Worm (Caenorhabditis elegans) whole organism, L4/young adult: ENCODE data around the gene T01G5.8.

ENCODE experiments used
- W03F9.2 ChIP-seq: fragments of 150-350 bp; optimal IDR thresholded peaks from 2 replicates; lab custom pipeline; 2014; ENCODE audit warnings: missing biosample characterization, missing genetic modification characterization
- dao-5 ChIP-seq: sonication (generic microtip); optimal IDR thresholded peaks from 2 replicates; lab custom pipeline; 2016; ENCODE audit warnings: missing genotype, missing genetic modification characterization, moderate library complexity, missing compliant biosample characterization
- him-1 ChIP-seq: sonication (generic microtip); optimal IDR thresholded peaks from 2 replicates; lab custom pipeline; 2016; ENCODE audit warnings: missing genotype, missing genetic modification reagents, missing genetic modification characterization, missing compliant biosample characterization

DNA sequence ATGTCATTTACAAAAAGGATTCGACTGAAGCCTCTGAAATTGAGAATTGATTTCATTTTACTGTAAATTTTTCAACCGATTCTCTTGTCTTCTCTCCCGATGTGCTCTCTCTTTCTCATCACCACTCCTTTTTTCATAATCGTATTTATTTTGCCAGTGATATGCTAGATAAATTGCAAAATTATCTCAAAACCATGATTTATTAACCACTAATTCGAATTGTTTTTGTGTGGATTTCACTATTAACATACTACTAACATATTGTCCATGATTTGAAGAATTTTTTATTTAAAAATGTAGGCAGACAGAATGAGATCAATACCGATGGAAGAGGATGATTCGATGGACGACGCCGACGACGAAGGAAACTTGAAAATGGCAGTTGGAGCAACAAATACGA is 48.9 kb upstream of the T01G5.8 start, which contains the start of gene C25D7.10:
- TF ChIP-seq W03F9.2 (tag; lab: Kevin White, UChicago) (no peak), dao-5 (tag; lab: Kevin White, UChicago) (no peak), him-1 (tag; lab: Kevin White, UChicago) (no peak)
